Worm (Caenorhabditis elegans): ENCODE measurements around the gene swd-2.2.
A peak's percentile ranks its signal among the peaks of the same experiment; 100 is the strongest.

Gene swd-2.2

DNA sequence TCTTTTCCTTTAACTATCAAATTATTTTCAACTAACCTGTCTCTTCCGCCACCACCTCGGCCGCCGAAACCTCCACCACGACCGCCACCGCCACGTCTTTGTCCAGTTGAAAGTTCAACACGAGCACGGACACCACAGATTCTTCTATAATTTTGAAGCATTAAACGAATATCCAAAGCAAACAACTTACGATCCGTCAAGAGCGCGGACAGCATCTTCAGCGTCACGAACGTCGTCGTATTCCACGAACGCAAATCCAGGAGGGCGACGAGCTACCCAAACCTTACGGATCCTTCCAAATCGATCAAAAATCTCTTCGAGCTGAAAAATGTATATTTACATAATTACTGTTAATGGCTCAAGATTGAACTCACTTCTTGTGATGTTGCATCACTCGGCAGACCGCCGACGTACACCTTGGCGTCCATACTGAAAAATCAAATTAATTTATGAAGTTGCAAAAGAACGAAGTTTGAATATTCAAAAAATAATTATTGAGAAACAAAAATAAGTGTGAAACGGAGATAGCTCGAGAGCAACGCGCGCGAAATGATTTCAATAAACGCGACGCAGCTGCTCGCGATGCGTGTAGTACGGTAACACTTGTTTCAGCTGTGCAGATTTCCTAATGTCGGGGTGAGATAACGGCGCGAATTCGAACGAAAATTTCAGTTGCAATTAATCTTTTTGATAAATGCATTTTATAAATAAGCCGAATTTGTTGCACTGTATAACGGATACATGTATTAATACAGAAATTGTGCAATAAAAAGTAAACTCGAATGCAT is 16.8 kb downstream of the swd-2.2 start, which contains the start of gene rsp-6 (continued):
- peak; percentile 96 for TF ChIP-seq aha-1 (tag)
- TF ChIP-seq Y48G9A.11 (GFP tag; IDR thresholded peaks at IDR 0.05), result peak; percentile 18; the same call in 1 of the 2 replicates
- peak in 1 of 2 experiments; percentile 1 for TF ChIP-seq daf-16 (GFP tag; optimal IDR thresholded peaks at IDR 0.05)
- TF ChIP-seq daf-16 (tag; optimal IDR thresholded peaks at IDR 0.05), result peak; percentile 77
- no peak for TF ChIP-seq nhr-10 (tag; optimal IDR thresholded peaks at IDR 0.05)
- TF ChIP-seq arid-1 (GFP tag; conservative IDR thresholded peaks at IDR 0.05), result peak; percentile 69
- TF ChIP-seq pqm-1 (tag; optimal IDR thresholded peaks at IDR 0.05), result peak; percentile 12
- no peak for TF ChIP-seq zag-1 (tag; optimal IDR thresholded peaks at IDR 0.05)
- TF ChIP-seq T26A8.4 (GFP tag; IDR thresholded peaks at IDR 0.05), result peak; percentile 69
- TF ChIP-seq ZK546.5 (tag; optimal IDR thresholded peaks at IDR 0.05), result no peak
- TF ChIP-seq php-3 (GFP tag; IDR thresholded peaks at IDR 0.05), result no peak
- TF ChIP-seq ceh-32 (tag; optimal IDR thresholded peaks at IDR 0.05; ENCODE audit: poor library complexity), result no peak
- TF ChIP-seq spr-1 (tag; optimal IDR thresholded peaks at IDR 0.05), result no peak
- TF ChIP-seq ZK337.2 (GFP tag; IDR thresholded peaks at IDR 0.05), result no peak
- peak; percentile 85 for TF ChIP-seq rbr-2 (tag; optimal IDR thresholded peaks at IDR 0.05)
- no peak for TF ChIP-seq madf-5 (GFP tag; IDR thresholded peaks at IDR 0.05)
- no peak for TF ChIP-seq R02D3.7 (tag; optimal IDR thresholded peaks at IDR 0.05)
- TF ChIP-seq ceh-44 (GFP tag; IDR thresholded peaks at IDR 0.05), result peak; percentile 56; the same call in 1 of the 2 replicates
- 0 out of 2 replicates have a peak, but pooled peaks have one; percentile 14 for TF ChIP-seq snpc-1.2 (GFP tag; IDR thresholded peaks at IDR 0.05)
- peak; percentile 72 for TF ChIP-seq madf-9 (GFP tag; conservative IDR thresholded peaks at IDR 0.05)
- TF ChIP-seq hlh-11 (tag; optimal IDR thresholded peaks at IDR 0.05), result peak; percentile 90
- no peak for TF ChIP-seq daf-12 (tag; optimal IDR thresholded peaks at IDR 0.05)
- no peak for TF ChIP-seq lin-1 (GFP tag; IDR thresholded peaks at IDR 0.05)
- TF ChIP-seq F10B5.3 (tag; optimal IDR thresholded peaks at IDR 0.05), result no peak
- TF ChIP-seq lin-38 (GFP tag; IDR thresholded peaks at IDR 0.05), result peak; percentile 86
- TF ChIP-seq sdz-12 (GFP tag; optimal IDR thresholded peaks at IDR 0.05), result no peak
- no peak for TF ChIP-seq fos-1 (tag; optimal IDR thresholded peaks at IDR 0.05)
- peak; percentile 61 for TF ChIP-seq nhr-102 (tag; optimal IDR thresholded peaks at IDR 0.05)
- no peak for TF ChIP-seq nhr-76 (tag; optimal IDR thresholded peaks at IDR 0.05)
- TF ChIP-seq gei-8 (GFP tag; optimal IDR thresholded peaks at IDR 0.05), result no peak
- TF ChIP-seq mdt-29 (GFP tag; IDR thresholded peaks at IDR 0.05), result no peak
- peak; percentile 26; the same call in 1 of the 2 replicates for TF ChIP-seq dmd-6 (GFP tag; IDR thresholded peaks at IDR 0.05)
- TF ChIP-seq Y75B8A.6 (GFP tag; IDR thresholded peaks at IDR 0.05), result no peak
- no peak for TF ChIP-seq skn-1 (tag; optimal IDR thresholded peaks at IDR 0.05)
- TF ChIP-seq dve-1 (tag; optimal IDR thresholded peaks at IDR 0.05; ENCODE audit: insufficient read depth), result peak; percentile 90
- no peak for TF ChIP-seq ztf-7 (tag; optimal IDR thresholded peaks at IDR 0.05)
- peak; percentile 74 for TF ChIP-seq unc-130 (GFP tag; optimal IDR thresholded peaks at IDR 0.05)
- peak; percentile 91 for TF ChIP-seq mep-1 (tag; optimal IDR thresholded peaks at IDR 0.05)
- TF ChIP-seq hlh-30 (tag; optimal IDR thresholded peaks at IDR 0.05; ENCODE audit: insufficient read depth), result peak; percentile 84
- no peak for TF ChIP-seq Y5F2A.4 (GFP tag; optimal IDR thresholded peaks at IDR 0.05)
- TF ChIP-seq egl-27 (tag; optimal IDR thresholded peaks at IDR 0.05), result no peak
- no peak for TF ChIP-seq ztf-11 (tag; optimal IDR thresholded peaks at IDR 0.05)
- no peak for TF ChIP-seq lim-7 (GFP tag; IDR thresholded peaks at IDR 0.05)
- TF ChIP-seq nhr-28 (tag; optimal IDR thresholded peaks at IDR 0.05), result peak; percentile 60
- peak; percentile 16 for TF ChIP-seq zfp-2 (tag; optimal IDR thresholded peaks at IDR 0.05)
- no peak for TF ChIP-seq ceh-62 (tag; optimal IDR thresholded peaks at IDR 0.05)
- peak; percentile 73 for TF ChIP-seq ama-1 (optimal IDR thresholded peaks at IDR 0.05)
- TF ChIP-seq F44E2.7 (GFP tag; IDR thresholded peaks at IDR 0.05), result no peak
- no peak for TF ChIP-seq lin-29 (GFP tag; IDR thresholded peaks at IDR 0.05)
- no peak for TF ChIP-seq lir-3 (tag; optimal IDR thresholded peaks at IDR 0.05)
- TF ChIP-seq ces-1 (GFP tag; optimal IDR thresholded peaks at IDR 0.05), result no peak

All from whole organism, L4 larva.